Worm (Caenorhabditis elegans): ENCODE data around the gene str-134.

Gene str-134

DNA sequence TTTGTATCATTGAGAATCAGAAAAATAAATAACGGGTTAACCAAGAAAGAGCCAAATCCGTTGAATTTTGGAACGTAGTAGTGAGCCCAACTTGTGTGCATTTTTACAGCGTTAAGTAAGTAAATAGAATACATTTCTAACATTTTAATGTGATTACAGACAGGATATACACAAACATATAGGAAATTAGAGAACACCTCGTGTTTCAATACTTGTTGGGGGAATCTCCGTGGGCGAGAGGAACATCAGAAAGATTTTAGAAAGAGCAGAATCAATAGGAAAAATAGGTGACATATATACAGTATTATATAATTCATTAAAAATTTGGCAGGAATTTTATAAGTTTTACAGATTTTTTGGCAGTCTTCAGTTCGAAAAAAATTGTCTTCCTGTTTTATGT is 4.7 kb upstream of the str-134 start, which contains the start of gene srj-24:
Gene srj-24 (minus strand): TSS at position 101 of the 400 bp plus-strand sequence.
- TF ChIP-seq tbx-7 (tag; optimal IDR thresholded peaks at IDR 0.05): no peak
- no peak for TF ChIP-seq ahr-1 (tag; optimal IDR thresholded peaks at IDR 0.05)
- TF ChIP-seq unc-55 (GFP tag; optimal IDR thresholded peaks at IDR 0.05): no peak
- TF ChIP-seq pros-1 (tag; optimal IDR thresholded peaks at IDR 0.05): no peak
- no peak for TF ChIP-seq gmeb-2 (tag; optimal IDR thresholded peaks at IDR 0.05)
- TF ChIP-seq sdc-2 (tag; optimal IDR thresholded peaks at IDR 0.05): no peak
- no peak for TF ChIP-seq ceh-6 (GFP tag; optimal IDR thresholded peaks at IDR 0.05)
- TF ChIP-seq ceh-48 (tag; optimal IDR thresholded peaks at IDR 0.05): no peak
- no peak for TF ChIP-seq npax-4 (tag; optimal IDR thresholded peaks at IDR 0.05)

DNA sequence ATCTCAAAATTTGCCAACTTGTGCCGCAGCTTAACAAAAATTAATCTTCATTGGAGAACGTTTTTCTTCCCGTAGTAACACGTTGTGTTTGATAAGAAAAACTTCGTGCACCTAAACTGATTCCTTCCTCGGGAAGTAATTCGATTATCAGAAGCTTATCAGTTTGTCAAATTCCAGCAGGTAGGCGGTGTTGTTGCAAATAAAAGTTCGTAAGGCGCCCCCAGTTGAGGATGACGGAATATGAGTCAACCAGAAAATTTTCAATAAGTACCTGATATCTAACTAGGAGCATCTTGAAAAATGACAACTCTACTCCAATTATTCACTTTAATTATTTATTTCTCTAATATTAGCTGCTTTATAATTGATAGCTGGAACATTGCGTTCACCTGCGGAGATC is 1.6 kb upstream of the str-134 start, which contains the start of gene C05E4.7:
Gene C05E4.7 (plus strand): TSS at position 301 of the 400 bp plus-strand sequence.
- no peak for TF ChIP-seq hlh-8 (tag; optimal IDR thresholded peaks at IDR 0.05)
- TF ChIP-seq lim-6 (tag; optimal IDR thresholded peaks at IDR 0.05): no peak
- no peak for TF ChIP-seq ceh-6 (GFP tag; optimal IDR thresholded peaks at IDR 0.05)
- no peak for TF ChIP-seq dve-1 (tag; optimal IDR thresholded peaks at IDR 0.05)
- TF ChIP-seq unc-86 (tag; optimal IDR thresholded peaks at IDR 0.05): no peak
- no peak for TF ChIP-seq T23F11.4 (GFP tag; optimal IDR thresholded peaks at IDR 0.05)
- TF ChIP-seq ref-2 (tag; optimal IDR thresholded peaks at IDR 0.05): no peak
- TF ChIP-seq ceh-34 (tag; optimal IDR thresholded peaks at IDR 0.05): no peak
- TF ChIP-seq pros-1 (tag; optimal IDR thresholded peaks at IDR 0.05): no peak
- TF ChIP-seq rnt-1 (tag; optimal IDR thresholded peaks at IDR 0.05): no peak
- TF ChIP-seq ceh-24 (tag; optimal IDR thresholded peaks at IDR 0.05): no peak
- TF ChIP-seq nfya-1 (tag; optimal IDR thresholded peaks at IDR 0.05): no peak
- TF ChIP-seq pqm-1 (tag; optimal IDR thresholded peaks at IDR 0.05): no peak
- no peak for TF ChIP-seq gmeb-2 (tag; optimal IDR thresholded peaks at IDR 0.05)
- no peak for TF ChIP-seq odd-2 (tag; optimal IDR thresholded peaks at IDR 0.05)
- TF ChIP-seq madf-2 (tag; optimal IDR thresholded peaks at IDR 0.05): no peak

DNA sequence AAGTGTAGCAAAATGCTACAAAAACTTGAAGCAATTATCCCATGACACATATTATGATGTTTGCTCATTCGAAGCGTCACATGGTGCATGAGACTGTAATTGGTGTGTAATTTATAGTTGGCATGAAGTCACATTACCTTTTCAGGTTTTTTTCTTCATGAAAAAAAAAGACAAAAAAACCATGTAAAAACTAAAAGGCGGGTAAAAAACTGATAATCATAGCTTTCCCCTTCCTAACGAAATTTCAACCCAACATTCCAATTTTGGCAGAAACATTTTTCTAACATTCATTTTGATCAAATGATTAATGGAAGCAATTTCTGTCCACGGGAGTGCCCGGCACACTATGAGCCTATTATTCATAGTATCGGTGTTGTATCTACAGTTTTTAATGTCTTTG is 4.6 kb downstream of the str-134 start, which contains the start of gene sri-4:
Gene sri-4 (plus strand): TSS at position 301 of the 400 bp plus-strand sequence.
- TF ChIP-seq ahr-1 (tag; optimal IDR thresholded peaks at IDR 0.05) (no peak), hlh-6 (tag; optimal IDR thresholded peaks at IDR 0.05) (no peak), unc-86 (tag; optimal IDR thresholded peaks at IDR 0.05) (no peak), ceh-31 (tag; optimal IDR thresholded peaks at IDR 0.05) (no peak), lin-11 (tag; optimal IDR thresholded peaks at IDR 0.05) (no peak), rnt-1 (tag; optimal IDR thresholded peaks at IDR 0.05) (no peak), nhr-11 (tag; optimal IDR thresholded peaks at IDR 0.05) (no peak), ztf-16 (tag; optimal IDR thresholded peaks at IDR 0.05) (no peak), pax-1 (tag; optimal IDR thresholded peaks at IDR 0.05) (no peak), ceh-9 (tag; optimal IDR thresholded peaks at IDR 0.05) (no peak), ceh-22 (tag; optimal IDR thresholded peaks at IDR 0.05) (no peak), hlh-8 (tag; optimal IDR thresholded peaks at IDR 0.05) (no peak), elt-2 (tag; optimal IDR thresholded peaks at IDR 0.05) (no peak)

DNA sequence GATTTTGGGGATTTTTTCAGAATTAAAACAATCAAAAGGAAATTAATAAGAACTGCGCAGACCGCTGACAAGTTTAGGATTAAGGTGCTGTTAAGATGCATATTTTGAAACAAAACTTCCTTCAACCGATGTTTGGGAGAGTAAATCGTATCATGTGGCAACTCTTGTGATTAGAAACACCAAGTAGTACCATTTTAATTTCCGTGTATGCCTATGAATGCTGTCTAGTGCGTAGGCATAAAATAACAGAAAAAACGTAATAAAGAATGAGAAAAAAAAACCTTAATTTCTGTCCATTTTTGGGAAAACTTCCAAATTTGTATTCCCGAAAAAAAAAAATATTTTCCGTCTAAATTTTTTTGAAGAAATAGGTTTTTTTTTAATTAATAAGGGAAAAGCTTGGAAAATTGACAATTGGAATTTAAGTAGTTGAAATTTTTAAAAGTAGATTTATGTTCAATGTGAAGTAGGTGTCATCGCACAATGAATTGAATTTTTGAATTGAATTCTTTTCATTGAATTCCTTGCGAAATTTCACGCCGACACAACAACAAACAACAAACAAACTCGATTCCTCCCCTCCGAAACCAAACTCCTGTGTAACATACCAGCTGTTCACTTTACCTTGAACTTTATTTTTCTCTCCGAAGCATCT is 9.4 kb downstream of the str-134 start, which contains the start of the genes str-262 and srp-1:
Gene str-262 (minus strand): TSS at position 101 of the 655 bp plus-strand sequence.
Gene srp-1 (plus strand): TSS at position 605 of the 655 bp plus-strand sequence.
- TF ChIP-seq dve-1 (tag; optimal IDR thresholded peaks at IDR 0.05) (no peak), ceh-6 (GFP tag; optimal IDR thresholded peaks at IDR 0.05) (no peak), ceh-2 (tag; optimal IDR thresholded peaks at IDR 0.05) (no peak), ceh-22 (tag; optimal IDR thresholded peaks at IDR 0.05) (no peak), che-1 (tag; optimal IDR thresholded peaks at IDR 0.05) (no peak), lim-6 (tag; optimal IDR thresholded peaks at IDR 0.05) (no peak), unc-55 (GFP tag; optimal IDR thresholded peaks at IDR 0.05) (no peak), ceh-31 (tag; optimal IDR thresholded peaks at IDR 0.05) (no peak), lin-11 (tag; optimal IDR thresholded peaks at IDR 0.05) (no peak), F13H6.1 (tag; optimal IDR thresholded peaks at IDR 0.05) (no peak), hlh-15 (tag; optimal IDR thresholded peaks at IDR 0.05) (no peak), ceh-30 (tag; optimal IDR thresholded peaks at IDR 0.05) (no peak), eyg-1 (tag; optimal IDR thresholded peaks at IDR 0.05) (no peak), sox-2 (GFP tag; IDR thresholded peaks at IDR 0.05) (no peak), ceh-24 (tag; optimal IDR thresholded peaks at IDR 0.05) (no peak), nhr-11 (tag; optimal IDR thresholded peaks at IDR 0.05) (no peak)
